Worm (Caenorhabditis elegans) whole organism, L1 larva: ENCODE data around the gene fip-2.

Experiments used
- F16B12.6 ChIP-seq: fragments of 150-350 bp; optimal IDR thresholded peaks from 2 replicates; lab custom pipeline; 2014; ENCODE audit warnings: missing biosample characterization, missing genetic modification characterization
- aly-2 ChIP-seq: fragments of 150-350 bp; optimal IDR thresholded peaks from 2 replicates; lab custom pipeline; 2014; ENCODE audit warnings: missing biosample characterization, missing genetic modification characterization
- blmp-1 ChIP-seq: fragments of 150-350 bp; optimal IDR thresholded peaks from 2 replicates; lab custom pipeline; 2014; ENCODE audit warnings: missing biosample characterization, missing genetic modification characterization
- ceh-63 ChIP-seq: fragments of 200-800 bp; sonication (Bioruptor generic); optimal IDR thresholded peaks from 2 replicates; lab custom pipeline; 2018; ENCODE audit warnings: mild to moderate bottlenecking, missing genetic modification characterization, missing compliant biosample characterization
- ceh-88 ChIP-seq: fragments of 200-800 bp; sonication (Bioruptor generic); IDR thresholded peaks from 2 replicates; pipeline ENCODE4 v1.3.6; 2022; ENCODE audit warnings: missing genetic modification characterization, missing compliant biosample characterization
- efl-1 ChIP-seq, 4 experiments: fragments of 150-350 bp; optimal IDR thresholded peaks in 3 of 4; peaks in 1 of 4; 1 replicate in 1 of 4; 2 replicates in 3 of 4; lab custom pipeline; 2014; ENCODE audit warnings: missing biosample characterization in 2 of 4, missing genetic modification characterization in 2 of 4, missing genetic modification reagents in 2 of 4
- elt-3 ChIP-seq, 6 experiments: fragments of 150-350 bp in 1 of 6; sonication (generic microtip); optimal IDR thresholded peaks; 2 replicates each; lab custom pipeline; 2017 to 2018; ENCODE audit warnings: missing biosample characterization in 6 of 6, missing genetic modification characterization in 6 of 6, inconsistent platforms in 1 of 6
- ets-5 ChIP-seq: fragments of 200-800 bp; sonication (Bioruptor generic); IDR thresholded peaks from 2 replicates; pipeline ENCODE4 v1.3.6; 2022; ENCODE audit warnings: missing genetic modification characterization, missing compliant biosample characterization
- fkh-10 ChIP-seq: sonication (generic microtip); optimal IDR thresholded peaks from 2 replicates; lab custom pipeline; 2017; ENCODE audit warnings: missing biosample characterization, missing genetic modification reagents, missing genetic modification characterization
- fkh-4 ChIP-seq: sonication (generic microtip); optimal IDR thresholded peaks from 2 replicates; lab custom pipeline; 2016; ENCODE audit warnings: missing compliant biosample characterization, missing genetic modification characterization, borderline replicate concordance
- fkh-8 ChIP-seq: sonication (generic microtip); optimal IDR thresholded peaks from 2 replicates; lab custom pipeline; 2016; ENCODE audit warnings: mild to moderate bottlenecking, missing genetic modification characterization, missing compliant biosample characterization
- hlh-4 ChIP-seq: sonication (generic microtip); optimal IDR thresholded peaks from 2 replicates; lab custom pipeline; 2016; ENCODE audit warnings: mild to moderate bottlenecking, missing genetic modification characterization, missing compliant biosample characterization
- hpl-2 ChIP-seq: fragments of 150-350 bp; optimal IDR thresholded peaks from 2 replicates; lab custom pipeline; 2014; ENCODE audit warnings: missing biosample characterization, missing genetic modification reagents, missing genetic modification characterization
- lin-13 ChIP-seq: fragments of 150-350 bp; optimal IDR thresholded peaks from 2 replicates; lab custom pipeline; 2014; ENCODE audit warnings: missing biosample characterization, missing genetic modification reagents, missing genetic modification characterization
- lin-14 ChIP-seq: fragments of 200-800 bp; sonication (Bioruptor generic); optimal IDR thresholded peaks from 2 replicates; lab custom pipeline; 2018; ENCODE audit warnings: mild to moderate bottlenecking, missing genetic modification characterization, moderate library complexity, missing compliant biosample characterization
- lin-15B ChIP-seq: fragments of 150-350 bp; sonication (generic microtip); optimal IDR thresholded peaks from 3 replicates; lab custom pipeline; 2014; ENCODE audit warnings: missing biosample characterization, missing genetic modification characterization
- lin-39 ChIP-seq: fragments of 150-350 bp; optimal IDR thresholded peaks from 2 replicates; lab custom pipeline; 2014; ENCODE audit warnings: missing biosample characterization, missing genetic modification reagents, missing genetic modification characterization
- lsy-2 ChIP-seq, 2 experiments: fragments of 150-350 bp; optimal IDR thresholded peaks; 2 replicates each; lab custom pipeline; 2014; ENCODE audit warnings: missing biosample characterization in 2 of 2, missing genetic modification characterization in 2 of 2
- nhr-12 ChIP-seq: sonication (generic microtip); optimal IDR thresholded peaks from 2 replicates; lab custom pipeline; 2017; ENCODE audit warnings: missing biosample characterization, missing genetic modification characterization
- nhr-20 ChIP-seq: sonication (generic microtip); optimal IDR thresholded peaks from 2 replicates; lab custom pipeline; 2016; ENCODE audit warnings: mild to moderate bottlenecking, missing genetic modification characterization, missing compliant biosample characterization
- nhr-237 ChIP-seq: fragments of 150-350 bp; optimal IDR thresholded peaks from 2 replicates; lab custom pipeline; 2014; ENCODE audit warnings: missing biosample characterization, missing genetic modification characterization
- nhr-28 ChIP-seq: fragments of 150-350 bp; optimal IDR thresholded peaks from 2 replicates; lab custom pipeline; 2014; ENCODE audit warnings: missing biosample characterization, missing genetic modification characterization
- nhr-71 ChIP-seq: sonication (generic microtip); optimal IDR thresholded peaks from 2 replicates; lab custom pipeline; 2016; ENCODE audit warnings: mild to moderate bottlenecking, missing genetic modification characterization, moderate library complexity, missing compliant biosample characterization
- nhr-77 ChIP-seq: fragments of 150-350 bp; optimal IDR thresholded peaks from 2 replicates; lab custom pipeline; 2014; ENCODE audit warnings: missing biosample characterization, missing genetic modification characterization
- nhr-85 ChIP-seq: sonication (generic microtip); peaks from one replicate; lab custom pipeline; 2016; ENCODE audit warnings: missing genetic modification characterization, inconsistent platforms, missing compliant biosample characterization
- pqm-1 ChIP-seq: sonication (generic microtip); optimal IDR thresholded peaks from 3 replicates; lab custom pipeline; 2017; ENCODE audit warnings: missing biosample characterization, missing genetic modification characterization
- snu-23 ChIP-seq: sonication (generic microtip); optimal IDR thresholded peaks from 2 replicates; lab custom pipeline; 2016; ENCODE audit warnings: missing genetic modification characterization, missing compliant biosample characterization
- sox-4 ChIP-seq: sonication (generic microtip); optimal IDR thresholded peaks from 2 replicates; lab custom pipeline; 2016; ENCODE audit warnings: missing genetic modification characterization, missing compliant biosample characterization
- sup-37 ChIP-seq: fragments of 200-800 bp; sonication (Bioruptor generic); optimal IDR thresholded peaks from 2 replicates; lab custom pipeline; 2018; ENCODE audit warnings: mild to moderate bottlenecking, missing genetic modification characterization, missing compliant biosample characterization
- tbx-2 ChIP-seq: sonication (generic microtip); optimal IDR thresholded peaks from 2 replicates; lab custom pipeline; 2016; ENCODE audit warnings: missing genetic modification characterization, missing compliant biosample characterization
- unc-130 ChIP-seq: fragments of 150-350 bp; optimal IDR thresholded peaks from 2 replicates; lab custom pipeline; 2017; ENCODE audit warnings: missing biosample characterization, missing genetic modification characterization, inconsistent platforms
- unc-86 ChIP-seq: sonication (generic microtip); optimal IDR thresholded peaks from 2 replicates; lab custom pipeline; 2016; ENCODE audit warnings: missing genetic modification characterization, missing compliant biosample characterization
- vab-15 ChIP-seq: sonication (generic microtip); optimal IDR thresholded peaks from 2 replicates; lab custom pipeline; 2017; ENCODE audit warnings: missing genotype, mild to moderate bottlenecking, missing genetic modification characterization, missing compliant biosample characterization

The fip-2 gene

DNA sequence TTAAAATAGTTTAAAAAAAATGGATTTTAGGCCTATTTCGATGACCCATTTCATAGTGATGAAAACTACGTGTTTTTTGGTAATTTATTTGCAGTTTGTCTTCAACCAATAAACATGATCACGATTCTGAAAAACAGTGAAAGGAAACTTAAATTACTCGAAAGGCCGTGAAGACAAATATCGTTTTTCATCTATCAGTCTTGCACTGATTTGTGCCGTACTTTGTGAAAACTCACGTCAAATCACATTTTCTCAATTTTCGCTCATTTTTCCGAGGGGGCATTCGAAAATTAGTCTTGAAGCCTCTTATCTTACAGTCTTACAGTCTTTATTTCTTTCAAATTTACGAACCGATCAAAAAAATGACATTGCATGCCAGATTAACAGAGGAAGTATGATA lies 9.2 kb upstream of the fip-2 start, which contains the start of gene C25E10.11:
Gene C25E10.11 (minus strand): TSS at position 101 of the 400 bp plus-strand sequence.
- TF ChIP-seq fkh-10 (GFP tag; lab: Kevin White, UChicago) (no peak), vab-15 (tag; lab: Kevin White, UChicago) (no peak), nhr-12 (tag; lab: Kevin White, UChicago) (no peak), sox-4 (tag; lab: Kevin White, UChicago) (no peak), nhr-237 (tag; lab: Kevin White, UChicago) (no peak)

DNA sequence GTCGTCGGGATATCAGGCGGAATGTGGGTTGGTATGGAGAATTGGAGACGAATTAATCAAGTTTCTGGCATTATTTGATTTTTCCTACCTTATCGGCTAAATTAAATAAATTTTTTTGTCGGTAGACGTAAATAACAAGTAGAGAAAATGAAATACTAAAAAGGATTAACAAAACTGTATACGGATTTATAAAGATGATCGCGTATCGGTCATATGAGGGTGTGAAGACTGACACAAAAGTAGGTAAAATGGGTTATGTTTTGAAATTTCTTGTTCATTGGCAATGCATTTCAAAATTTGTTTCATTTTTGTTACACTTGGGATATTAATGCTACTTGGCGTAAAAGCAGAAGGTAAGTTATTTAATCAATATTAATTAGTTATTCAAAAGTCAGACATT lies 8.3 kb upstream of the fip-2 start, which contains the start of the genes C25E10.16 and C25E10.13:
Gene C25E10.16 (minus strand): TSS at position 101 of the 400 bp plus-strand sequence.
Gene C25E10.13 (plus strand): TSS at position 256 of the 400 bp plus-strand sequence.
- TF ChIP-seq fkh-8 (tag; lab: Kevin White, UChicago) = peak; percentile 26
- TF ChIP-seq elt-3 (tag; optimal IDR thresholded peaks at IDR 0.05; lab: Kevin White, UChicago) = no peak
- no peak for TF ChIP-seq snu-23 (GFP tag; lab: Kevin White, UChicago)

DNA sequence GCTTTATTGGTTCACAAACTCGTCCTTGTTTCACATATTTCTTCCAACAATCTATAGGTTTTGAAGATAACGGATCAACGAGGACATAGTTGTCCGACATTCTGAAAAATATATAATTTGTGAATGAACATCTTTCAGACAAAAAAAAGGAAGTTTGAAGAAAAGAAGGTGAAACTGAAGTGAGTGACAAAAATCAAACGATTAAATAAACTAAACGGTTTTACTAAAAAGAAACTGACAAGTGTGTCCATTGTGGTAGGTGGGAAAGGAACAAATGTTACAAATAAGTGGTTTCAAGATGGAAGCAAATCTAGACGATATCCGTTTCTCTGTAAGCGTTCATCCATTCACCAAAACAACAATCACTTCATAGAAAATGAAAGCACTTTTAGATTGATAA lies 5.4 kb upstream of the fip-2 start, which contains the start of gene C25E10.12:
Gene C25E10.12 (minus strand): TSS at position 101 of the 400 bp plus-strand sequence.
- TF ChIP-seq nhr-77 (tag; lab: Kevin White, UChicago) (no peak), lin-15B (tag; lab: Kevin White, UChicago) (no peak), F16B12.6 (tag; lab: Kevin White, UChicago) (no peak), sup-37 (GFP tag; lab: Kevin White, UChicago) (no peak), ceh-88 (GFP tag; lab: Robert Waterston, UW) (no peak), lin-13 (GFP tag; lab: Kevin White, UChicago) (no peak)

DNA sequence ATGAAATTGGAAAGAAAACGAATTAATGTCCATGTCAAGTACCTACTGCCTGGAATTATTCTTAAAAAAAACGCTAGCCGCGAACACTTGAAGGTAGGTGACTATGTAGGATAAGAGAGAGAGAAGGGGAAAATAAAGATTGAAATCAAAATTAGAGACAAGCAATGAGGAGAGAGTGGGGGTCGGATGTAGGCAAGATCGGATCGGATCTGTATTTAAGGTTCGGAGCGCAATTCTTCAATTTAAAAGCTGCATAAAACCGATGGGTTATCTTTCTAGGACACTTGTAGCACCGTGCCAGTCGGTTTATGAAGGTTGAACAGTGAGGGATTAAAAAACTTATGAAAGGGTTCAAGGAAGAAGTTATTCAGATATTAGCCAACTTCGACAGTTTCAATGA lies 4.6 kb upstream of the fip-2 start:
- TF ChIP-seq hpl-2 (GFP tag; lab: Kevin White, UChicago) (no peak), efl-1 (optimal IDR thresholded peaks at IDR 0.05; lab: Kevin White, UChicago) (no peak), efl-1 (GFP tag; optimal IDR thresholded peaks at IDR 0.05 in 1 of 2; lab: Kevin White, UChicago) (peak in 1 of 2 experiments; percentile 89), nhr-85 (tag; lab: Kevin White, UChicago) (peak; percentile 23), ets-5 (GFP tag; lab: Robert Waterston, UW) (no peak), lin-39 (tag; lab: Kevin White, UChicago) (no peak), lin-13 (GFP tag; lab: Kevin White, UChicago) (no peak), snu-23 (GFP tag; lab: Kevin White, UChicago) (no peak), nhr-28 (no peak), blmp-1 (peak; percentile 18), unc-86 (tag; lab: Kevin White, UChicago) (no peak), unc-130 (tag; lab: Kevin White, UChicago) (no peak), lsy-2 (tag; optimal IDR thresholded peaks at IDR 0.05; lab: Kevin White, UChicago) (no peak)

DNA sequence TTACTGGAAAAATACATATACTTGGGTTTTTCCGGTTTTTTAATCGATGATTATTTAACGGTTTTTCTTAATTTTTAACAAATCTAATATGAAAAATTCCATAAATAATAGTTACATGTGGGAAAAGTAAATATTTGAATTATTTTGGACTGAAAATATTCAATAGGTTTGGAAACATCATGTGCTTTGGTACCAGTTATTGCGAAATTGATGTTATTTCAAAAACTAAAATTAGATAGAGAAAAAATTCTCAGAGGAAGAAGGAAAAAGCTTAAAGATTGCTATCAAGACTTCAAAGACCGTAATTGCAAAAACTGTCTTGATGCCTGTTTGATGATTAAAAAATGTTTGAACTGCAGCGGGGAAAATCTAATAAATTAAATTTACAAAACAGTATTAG lies 2.8 kb upstream of the fip-2 start:
- no peak for TF ChIP-seq ceh-63 (GFP tag; lab: Kevin White, UChicago)
- TF ChIP-seq F16B12.6 (tag; lab: Kevin White, UChicago) = no peak
- no peak for TF ChIP-seq hlh-4 (tag; lab: Kevin White, UChicago)
- TF ChIP-seq vab-15 (tag; lab: Kevin White, UChicago) = no peak
- TF ChIP-seq nhr-85 (tag; lab: Kevin White, UChicago) = peak; percentile 54
- no peak for TF ChIP-seq pqm-1 (tag; lab: Kevin White, UChicago)
- no peak for TF ChIP-seq nhr-71
- no peak for TF ChIP-seq efl-1 (optimal IDR thresholded peaks at IDR 0.05; lab: Kevin White, UChicago)
- peak in 1 of 2 experiments; percentile 29 for TF ChIP-seq efl-1 (GFP tag; optimal IDR thresholded peaks at IDR 0.05 in 1 of 2; lab: Kevin White, UChicago)

DNA sequence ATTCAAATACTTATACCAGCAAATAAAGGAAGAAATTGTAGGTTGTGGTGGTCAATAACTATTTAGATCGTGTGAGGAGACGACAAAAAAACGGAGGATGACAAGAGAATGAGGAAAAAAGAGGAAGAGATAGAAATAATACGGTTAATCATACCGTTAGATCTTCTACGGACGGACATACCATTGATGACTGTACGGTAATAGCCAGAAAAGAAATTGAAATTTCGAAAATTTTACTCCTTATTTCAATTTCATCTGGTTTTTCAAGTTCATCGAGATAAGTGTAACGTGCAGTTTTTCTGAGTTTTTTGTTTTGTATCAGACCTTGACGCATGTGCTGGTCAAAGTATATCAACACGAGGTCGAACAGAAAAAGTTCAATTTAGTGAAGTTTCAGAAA lies 1.9 kb upstream of the fip-2 start:
- TF ChIP-seq lin-14 (GFP tag; lab: Kevin White, UChicago) (peak; percentile 62), tbx-2 (tag; lab: Kevin White, UChicago) (no peak), aly-2 (no peak), hpl-2 (GFP tag; lab: Kevin White, UChicago) (no peak), nhr-20 (peak; percentile 11), nhr-85 (tag; lab: Kevin White, UChicago) (peak; percentile 91), blmp-1 (peak; percentile 72), fkh-4 (tag; lab: Kevin White, UChicago) (no peak), snu-23 (GFP tag; lab: Kevin White, UChicago) (peak; percentile 16), lsy-2 (tag; optimal IDR thresholded peaks at IDR 0.05; lab: Kevin White, UChicago) (peak in 1 of 2 experiments; percentile 3)
